Worm (Caenorhabditis elegans): ENCODE measurements around the gene sek-5.

The sek-5 gene

ce11 chrX:5337959-5338358, 39.4 kb upstream of the sek-5 start, which contains the start of gene C26B9.3:
Gene C26B9.3, plus strand, starts transcription at chrX:5338301.
- TF ChIP-seq alr-1 (tag; optimal IDR thresholded peaks at IDR 0.05; ENCODE audit: borderline replicate concordance) (no peak), mep-1 (tag; optimal IDR thresholded peaks at IDR 0.05) (peak; percentile 25), lin-14 (GFP tag; optimal IDR thresholded peaks at IDR 0.05) (peak; percentile 3), blmp-1 (tag; optimal IDR thresholded peaks at IDR 0.05) (peak; percentile 98), nhr-28 (tag; optimal IDR thresholded peaks at IDR 0.05) (no peak)

ce11 chrX:5339357-5339756, 38.0 kb upstream of the sek-5 start:
- TF ChIP-seq nhr-85 (tag): peak; percentile 68
- peak; percentile 92 for TF ChIP-seq blmp-1 (tag; optimal IDR thresholded peaks at IDR 0.05)
- TF ChIP-seq hpl-2 (GFP tag; optimal IDR thresholded peaks at IDR 0.05): no peak
- no peak for TF ChIP-seq pqm-1 (tag; optimal IDR thresholded peaks at IDR 0.05)

- TF ChIP-seq mab-9 (GFP tag; IDR thresholded peaks at IDR 0.05): no peak
- no peak for TF ChIP-seq dsc-1 (tag; optimal IDR thresholded peaks at IDR 0.05)
- peak; percentile 43 for TF ChIP-seq blmp-1 (tag; optimal IDR thresholded peaks at IDR 0.05)
- no peak for TF ChIP-seq unc-86 (tag; optimal IDR thresholded peaks at IDR 0.05)
- no peak for TF ChIP-seq swsn-7 (tag; optimal IDR thresholded peaks at IDR 0.05)
- TF ChIP-seq aly-2 (tag; optimal IDR thresholded peaks at IDR 0.05): no peak
Observed at ce11 chrX:5339889-5340288, 37.5 kb upstream of the sek-5 start, which contains the start of gene C26B9.2. Gene C26B9.2, plus strand, starts transcription at chrX:5340189.

ce11 chrX:5342007-5342406, 35.4 kb upstream of the sek-5 start, which contains the start of gene C26B9.7:
Gene C26B9.7, plus strand, starts transcription at chrX:5342307.
- TF ChIP-seq ceh-63 (GFP tag; optimal IDR thresholded peaks at IDR 0.05) (no peak), pag-3 (tag; optimal IDR thresholded peaks at IDR 0.05; ENCODE audit: borderline replicate concordance, insufficient read depth) (no peak), unc-98 (GFP tag; IDR thresholded peaks at IDR 0.05) (no peak), nhr-77 (tag; optimal IDR thresholded peaks at IDR 0.05) (no peak), sox-4 (tag; optimal IDR thresholded peaks at IDR 0.05) (no peak)

- no peak for TF ChIP-seq egl-27 (tag; optimal IDR thresholded peaks at IDR 0.05)
- TF ChIP-seq F16B12.6 (tag; optimal IDR thresholded peaks at IDR 0.05): peak; percentile 76
Observed at ce11 chrX:5344287-5344686, 33.1 kb upstream of the sek-5 start, which contains the start of gene C26B9.1. Gene C26B9.1, plus strand, starts transcription at chrX:5344587.

ce11 chrX:5346303-5346702, 31.1 kb upstream of the sek-5 start:
- no peak for TF ChIP-seq efl-1 (optimal IDR thresholded peaks at IDR 0.05)
- TF ChIP-seq efl-1 (GFP tag; optimal IDR thresholded peaks at IDR 0.05 in 1 of 2): peak in 1 of 2 experiments; percentile 62
- TF ChIP-seq lin-35 (GFP tag; optimal IDR thresholded peaks at IDR 0.05): peak in 1 of 2 experiments; percentile 3
- peak; percentile 0 for TF ChIP-seq elt-2 (tag; optimal IDR thresholded peaks at IDR 0.05)
- TF ChIP-seq nhr-90 (tag; optimal IDR thresholded peaks at IDR 0.05; ENCODE audit: poor library complexity): no peak
- no peak for TF ChIP-seq egl-13 (tag; optimal IDR thresholded peaks at IDR 0.05)

ce11 chrX:5347856-5348255, 29.6 kb upstream of the sek-5 start:
- TF ChIP-seq nhr-28 (tag; optimal IDR thresholded peaks at IDR 0.05) (no peak), dsc-1 (tag; optimal IDR thresholded peaks at IDR 0.05) (peak; percentile 18), lin-14 (GFP tag; optimal IDR thresholded peaks at IDR 0.05) (peak; percentile 17)

ce11 chrX:5348529-5349148, 28.8 kb upstream of the sek-5 start, which contains the start of gene syx-3:
Gene syx-3, plus strand, starts transcription at chrX:5349098.
- TF ChIP-seq vab-15 (tag; optimal IDR thresholded peaks at IDR 0.05) (no peak), mef-2 (tag; optimal IDR thresholded peaks at IDR 0.05) (no peak), efl-3 (GFP tag; optimal IDR thresholded peaks at IDR 0.05) (no peak), hlh-17 (GFP tag; optimal IDR thresholded peaks at IDR 0.05; ENCODE audit: borderline replicate concordance) (no peak), snu-23 (GFP tag; optimal IDR thresholded peaks at IDR 0.05) (peak; percentile 41), nhr-90 (tag; optimal IDR thresholded peaks at IDR 0.05; ENCODE audit: poor library complexity) (no peak), ztf-4 (tag; optimal IDR thresholded peaks at IDR 0.05) (no peak), lin-39 (tag; optimal IDR thresholded peaks at IDR 0.05) (no peak), nhr-71 (tag; optimal IDR thresholded peaks at IDR 0.05) (peak; percentile 27), unc-86 (tag; optimal IDR thresholded peaks at IDR 0.05) (no peak), unc-62 (GFP tag; optimal IDR thresholded peaks at IDR 0.05) (no peak), nhr-28 (tag; optimal IDR thresholded peaks at IDR 0.05) (no peak), ama-1 (optimal IDR thresholded peaks at IDR 0.05) (no peak), Y116A8C.19 (tag; optimal IDR thresholded peaks at IDR 0.05; ENCODE audit: borderline replicate concordance) (no peak), swsn-7 (tag; optimal IDR thresholded peaks at IDR 0.05) (no peak), unc-98 (GFP tag; IDR thresholded peaks at IDR 0.05) (no peak), ceh-82 (tag; optimal IDR thresholded peaks at IDR 0.05) (no peak), nhr-77 (tag; optimal IDR thresholded peaks at IDR 0.05) (no peak)
